Fruit fly (Drosophila melanogaster): ENCODE measurements around the gene Nrg.

Gene Nrg

dm6 chrX:8479031-8479568 lies 38.1 kb upstream of the Nrg start, which contains the start of gene Cp36:
Cp36 (plus strand) TSS chrX:8479319.
- TF ChIP-seq Crg-1 (GFP tag; optimal IDR thresholded peaks at IDR 0.05) = peak; percentile 81
- peak; percentile 94 for TF ChIP-seq bab1 (GFP tag; optimal IDR thresholded peaks at IDR 0.05)
- peak; percentile 65 for TF ChIP-seq CG1620 (GFP tag; optimal IDR thresholded peaks at IDR 0.05)
- TF ChIP-seq cnc (optimal IDR thresholded peaks at IDR 0.05) = no peak

- TF ChIP-seq Crg-1 (GFP tag; optimal IDR thresholded peaks at IDR 0.05) = no peak
- peak; percentile 95 for TF ChIP-seq bab1 (GFP tag; optimal IDR thresholded peaks at IDR 0.05)
- TF ChIP-seq CG5204 (GFP tag; optimal IDR thresholded peaks at IDR 0.05) = no peak
- TF ChIP-seq tj (GFP tag; optimal IDR thresholded peaks at IDR 0.05) = peak; percentile 8
- no peak for TF ChIP-seq CG1620 (GFP tag; optimal IDR thresholded peaks at IDR 0.05)
- TF ChIP-seq toe (GFP tag; optimal IDR thresholded peaks at IDR 0.05) = no peak
- no peak for TF ChIP-seq Clk (GFP tag; optimal IDR thresholded peaks at IDR 0.05)
- no peak for TF ChIP-seq CG33017 (tag; optimal IDR thresholded peaks at IDR 0.05)
- TF ChIP-seq CG7101 (tag; optimal IDR thresholded peaks at IDR 0.05) = no peak
Measured at dm6 chrX:8481462-8481861, 35.7 kb upstream of the Nrg start, which contains the start of gene Cp38. Cp38 (plus strand) TSS chrX:8481837.

- TF ChIP-seq bab1 (GFP tag; optimal IDR thresholded peaks at IDR 0.05) = peak; percentile 81
- TF ChIP-seq CG7101 (tag; optimal IDR thresholded peaks at IDR 0.05) = no peak
- TF ChIP-seq CG1620 (GFP tag; optimal IDR thresholded peaks at IDR 0.05) = peak; percentile 10
- TF ChIP-seq tj (GFP tag; optimal IDR thresholded peaks at IDR 0.05) = peak; percentile 92
- TF ChIP-seq CG5204 (GFP tag; optimal IDR thresholded peaks at IDR 0.05) = no peak
Measured at dm6 chrX:8483671-8484070, 33.5 kb upstream of the Nrg start, which contains the start of gene CG33223. CG33223 (minus strand) TSS chrX:8483885.

- TF ChIP-seq kay (GFP tag; ENCODE audit: borderline replicate concordance) (no peak), tj (GFP tag; optimal IDR thresholded peaks at IDR 0.05) (peak; percentile 32), CG1620 (GFP tag; optimal IDR thresholded peaks at IDR 0.05) (no peak), bab1 (GFP tag; optimal IDR thresholded peaks at IDR 0.05) (peak; percentile 93), CG7045 (GFP tag; optimal IDR thresholded peaks at IDR 0.05) (no peak), cic (GFP tag; optimal IDR thresholded peaks at IDR 0.05) (no peak), CG12768 (GFP tag; optimal IDR thresholded peaks at IDR 0.05) (no peak)
Measured at dm6 chrX:8484778-8485177, 32.4 kb upstream of the Nrg start.

- TF ChIP-seq CG7045 (GFP tag; optimal IDR thresholded peaks at IDR 0.05) = no peak
- TF ChIP-seq Hr96 (GFP tag; optimal IDR thresholded peaks at IDR 0.05) = no peak
- TF ChIP-seq Mnt (GFP tag; optimal IDR thresholded peaks at IDR 0.05) = no peak
- TF ChIP-seq Crg-1 (GFP tag; optimal IDR thresholded peaks at IDR 0.05) = no peak
- TF ChIP-seq CG5204 (GFP tag; optimal IDR thresholded peaks at IDR 0.05) = no peak
- TF ChIP-seq ovo (GFP tag; optimal IDR thresholded peaks at IDR 0.05) = no peak
- TF ChIP-seq CG33017 (tag; optimal IDR thresholded peaks at IDR 0.05) = no peak
- TF ChIP-seq CG7101 (tag; optimal IDR thresholded peaks at IDR 0.05) = no peak
- no peak for TF ChIP-seq CG14711 (tag; optimal IDR thresholded peaks at IDR 0.05)
- no peak for TF ChIP-seq toe (GFP tag; optimal IDR thresholded peaks at IDR 0.05)
- no peak for TF ChIP-seq kay (GFP tag; ENCODE audit: borderline replicate concordance)
- no peak for TF ChIP-seq CG12768 (GFP tag; optimal IDR thresholded peaks at IDR 0.05)
- no peak for TF ChIP-seq Clk (GFP tag; optimal IDR thresholded peaks at IDR 0.05)
- no peak for TF ChIP-seq pad (GFP tag; optimal IDR thresholded peaks at IDR 0.05)
- no peak for TF ChIP-seq CG11617 (GFP tag; optimal IDR thresholded peaks at IDR 0.05)
- no peak for TF ChIP-seq cic (GFP tag; optimal IDR thresholded peaks at IDR 0.05)
- no peak for TF ChIP-seq bab1 (GFP tag; optimal IDR thresholded peaks at IDR 0.05)
- TF ChIP-seq tj (GFP tag; optimal IDR thresholded peaks at IDR 0.05) = no peak
- TF ChIP-seq CG1620 (GFP tag; optimal IDR thresholded peaks at IDR 0.05) = no peak
- TF ChIP-seq cnc (optimal IDR thresholded peaks at IDR 0.05) = no peak
Measured at dm6 chrX:8489048-8489447, 28.1 kb upstream of the Nrg start, which contains the start of gene CG33181. CG33181 (plus strand) TSS chrX:8489348.

- TF ChIP-seq CG14711 (tag; optimal IDR thresholded peaks at IDR 0.05) = no peak
- TF ChIP-seq CG12768 (GFP tag; optimal IDR thresholded peaks at IDR 0.05) = no peak
- TF ChIP-seq CG11617 (GFP tag; optimal IDR thresholded peaks at IDR 0.05) = no peak
- no peak for TF ChIP-seq CG7045 (GFP tag; optimal IDR thresholded peaks at IDR 0.05)
- no peak for TF ChIP-seq tj (GFP tag; optimal IDR thresholded peaks at IDR 0.05)
- TF ChIP-seq Hr96 (GFP tag; optimal IDR thresholded peaks at IDR 0.05) = no peak
- TF ChIP-seq Crg-1 (GFP tag; optimal IDR thresholded peaks at IDR 0.05) = peak; percentile 19
- no peak for TF ChIP-seq Clk (GFP tag; optimal IDR thresholded peaks at IDR 0.05)
- TF ChIP-seq CG33017 (tag; optimal IDR thresholded peaks at IDR 0.05) = no peak
- no peak for TF ChIP-seq cnc (optimal IDR thresholded peaks at IDR 0.05)
- TF ChIP-seq kay (GFP tag; ENCODE audit: borderline replicate concordance) = no peak
- TF ChIP-seq pad (GFP tag; optimal IDR thresholded peaks at IDR 0.05) = no peak
- TF ChIP-seq bab1 (GFP tag; optimal IDR thresholded peaks at IDR 0.05) = peak; percentile 71
Measured at dm6 chrX:8489485-8489970, 27.6 kb upstream of the Nrg start, which contains the start of gene otu. otu (minus strand) TSS chrX:8489535.

- peak; percentile 96 for TF ChIP-seq ovo (GFP tag; optimal IDR thresholded peaks at IDR 0.05)
- TF ChIP-seq pad (GFP tag; optimal IDR thresholded peaks at IDR 0.05) = peak; percentile 91
- no peak for TF ChIP-seq CG7045 (GFP tag; optimal IDR thresholded peaks at IDR 0.05)
- TF ChIP-seq Mnt (GFP tag; optimal IDR thresholded peaks at IDR 0.05) = peak; percentile 49
- peak; percentile 5 for TF ChIP-seq kay (GFP tag; ENCODE audit: borderline replicate concordance)
- TF ChIP-seq toe (GFP tag; optimal IDR thresholded peaks at IDR 0.05) = no peak
Measured at dm6 chrX:8490291-8490975, 26.7 kb upstream of the Nrg start.
